Fruit fly (Drosophila melanogaster) whole organism, embryonic: ENCODE data around the gene RpL8.

Source experiments
- Ada2b ChIP-seq: fragments of 200-800 bp; sonication (Bioruptor generic); IDR thresholded peaks from 2 replicates; pipeline ENCODE4 v1.3.6; 2022; ENCODE audit warnings: missing biosample characterization, missing genetic modification characterization
- Atf3 ChIP-seq: fragments of 200-800 bp; sonication (Bioruptor generic); optimal IDR thresholded peaks from 3 replicates; lab custom pipeline; 2016; ENCODE audit warnings: missing biosample characterization, missing genetic modification characterization
- Awh ChIP-seq: fragments of 200-800 bp; sonication (Bioruptor generic); IDR thresholded peaks from 2 replicates; pipeline ENCODE4, ENCODE4 v1.3.6; 2022; ENCODE audit warnings: missing biosample characterization, missing genetic modification characterization
- CG10654 ChIP-seq: fragments of 200-800 bp; sonication (Bioruptor generic); optimal IDR thresholded peaks from 2 replicates; lab custom pipeline; 2016; ENCODE audit warnings: missing biosample characterization, missing genetic modification characterization
- CG13123 ChIP-seq: fragments of 200-800 bp; sonication (Bioruptor generic); optimal IDR thresholded peaks from 2 replicates; lab custom pipeline; 2016; ENCODE audit warnings: missing biosample characterization, missing genetic modification characterization
- CG14441 ChIP-seq: fragments of 200-800 bp; sonication (Bioruptor generic); IDR thresholded peaks from 2 replicates; pipeline ENCODE4 v1.3.6; 2022; ENCODE audit warnings: missing biosample characterization, missing genetic modification characterization
- CG14965 ChIP-seq: fragments of 200-800 bp; sonication (Bioruptor generic); optimal IDR thresholded peaks from 2 replicates; lab custom pipeline; 2016; ENCODE audit warnings: missing biosample characterization, missing genetic modification characterization, borderline replicate concordance
- CG2875 ChIP-seq: fragments of 200-800 bp; sonication (Bioruptor generic); optimal IDR thresholded peaks from 2 replicates; lab custom pipeline; 2017; ENCODE audit warnings: missing biosample characterization, mild to moderate bottlenecking, missing genetic modification characterization, missing genetic modification reagents
- CG31388 ChIP-seq: fragments of 200-800 bp; sonication (Bioruptor generic); optimal IDR thresholded peaks from 2 replicates; lab custom pipeline; 2016; ENCODE audit warnings: missing biosample characterization, missing genetic modification characterization
- CG3281 ChIP-seq: fragments of 200-800 bp; sonication (Bioruptor generic); optimal IDR thresholded peaks from 3 replicates; lab custom pipeline; 2017; ENCODE audit warnings: missing biosample characterization, mild to moderate bottlenecking, missing genetic modification characterization
- CG34224 ChIP-seq: fragments of 200-800 bp; sonication (Bioruptor generic); IDR thresholded peaks from 3 replicates; pipeline ENCODE4 v1.3.6; 2022; ENCODE audit warnings: missing biosample characterization, missing genetic modification characterization; ENCODE audit not compliant: partially characterized antibody
- CG4282 ChIP-seq: fragments of 200-800 bp; sonication (Bioruptor generic); optimal IDR thresholded peaks from 2 replicates; lab custom pipeline; 2016; ENCODE audit warnings: missing biosample characterization, missing genetic modification characterization
- CG43689 ChIP-seq: fragments of 200-800 bp; sonication (Bioruptor generic); IDR thresholded peaks from 2 replicates; pipeline ENCODE4 v1.3.6; 2022; ENCODE audit warnings: missing biosample characterization, missing genetic modification characterization
- CG7839 ChIP-seq: fragments of 200-800 bp; sonication (Bioruptor generic); optimal IDR thresholded peaks from 3 replicates; lab custom pipeline; 2018; ENCODE audit warnings: missing biosample characterization, mild to moderate bottlenecking, missing genetic modification characterization, moderate library complexity
- CG8388 ChIP-seq: fragments of 200-800 bp; sonication (Bioruptor generic); optimal IDR thresholded peaks from 2 replicates; lab custom pipeline; 2019; ENCODE audit warnings: missing biosample characterization, mild to moderate bottlenecking, missing genetic modification characterization, moderate library complexity
- CG8478 ChIP-seq: fragments of >200 bp; optimal IDR thresholded peaks from 2 replicates; lab custom pipeline; 2018
- CrebB ChIP-seq: fragments of 200-800 bp; sonication (Bioruptor generic); optimal IDR thresholded peaks from 3 replicates; lab custom pipeline; 2018; ENCODE audit warnings: missing biosample characterization, mild to moderate bottlenecking, missing genetic modification characterization
- Doc2 ChIP-seq: fragments of 200-800 bp; sonication (Bioruptor generic); IDR thresholded peaks from 2 replicates; pipeline ENCODE4 v1.3.6; 2022; ENCODE audit warnings: missing biosample characterization, missing genetic modification characterization
- Doc3 ChIP-seq: fragments of 200-800 bp; sonication (Bioruptor generic); IDR thresholded peaks from 3 replicates; pipeline ENCODE4 v1.3.6; 2022; ENCODE audit warnings: missing biosample characterization, missing genetic modification characterization; ENCODE audit not compliant: partially characterized antibody
- Ets97D ChIP-seq: fragments of 200-800 bp; sonication (Bioruptor generic); optimal IDR thresholded peaks from 3 replicates; lab custom pipeline; 2016; ENCODE audit warnings: missing biosample characterization, missing genetic modification characterization
- Fer1 ChIP-seq: fragments of 200-800 bp; sonication (Bioruptor generic); optimal IDR thresholded peaks from 2 replicates; lab custom pipeline; 2017; ENCODE audit warnings: missing biosample characterization, mild to moderate bottlenecking, missing genetic modification characterization
- Hr39 ChIP-seq: fragments of >200 bp; optimal IDR thresholded peaks from 2 replicates; lab custom pipeline; 2017
- Jarid2 ChIP-seq: fragments of 200-800 bp; sonication (Bioruptor generic); optimal IDR thresholded peaks from 3 replicates; lab custom pipeline; 2017; ENCODE audit warnings: mild to moderate bottlenecking, missing biosample characterization, missing genetic modification reagents, missing genetic modification characterization
- Neu2 ChIP-seq: fragments of 200-800 bp; sonication (Bioruptor generic); optimal IDR thresholded peaks from 3 replicates; lab custom pipeline; 2016; ENCODE audit warnings: missing biosample characterization, missing genetic modification characterization, borderline replicate concordance
- PHDP ChIP-seq: fragments of 200-800 bp; sonication (Bioruptor generic); optimal IDR thresholded peaks from 3 replicates; lab custom pipeline; 2018; ENCODE audit warnings: missing biosample characterization, mild to moderate bottlenecking, missing genetic modification characterization, moderate library complexity
- Scr ChIP-seq: fragments of 200-800 bp; sonication (Bioruptor generic); IDR thresholded peaks from 2 replicates; pipeline ENCODE4 v1.3.6; 2022; ENCODE audit warnings: missing biosample characterization, missing genetic modification characterization; ENCODE audit not compliant: partially characterized antibody
- Six4 ChIP-seq: fragments of 200-800 bp; sonication (Bioruptor generic); optimal IDR thresholded peaks from 2 replicates; lab custom pipeline; 2016; ENCODE audit warnings: missing biosample characterization, missing genetic modification characterization
- Sry-δ ChIP-seq: fragments of 200-800 bp; sonication (Bioruptor generic); optimal IDR thresholded peaks from 2 replicates; lab custom pipeline; 2016; ENCODE audit warnings: missing biosample characterization, missing genetic modification characterization
- ac ChIP-seq: fragments of 200-800 bp; sonication (Bioruptor generic); optimal IDR thresholded peaks from 3 replicates; lab custom pipeline; 2017; ENCODE audit warnings: missing biosample characterization, mild to moderate bottlenecking, missing genetic modification characterization
- ap ChIP-seq: fragments of 200-800 bp; sonication (Bioruptor generic); IDR thresholded peaks from 2 replicates; pipeline ENCODE4 v1.3.6; 2022; ENCODE audit warnings: missing biosample characterization, missing genetic modification characterization
- ara ChIP-seq: fragments of 200-800 bp; sonication (Bioruptor generic); IDR thresholded peaks from 2 replicates; pipeline ENCODE4 v1.3.6; 2022; ENCODE audit warnings: missing biosample characterization, missing genetic modification characterization
- ash1 ChIP-seq: fragments of 200-800 bp; sonication (Bioruptor generic); optimal IDR thresholded peaks from 2 replicates; lab custom pipeline; 2018; ENCODE audit warnings: missing biosample characterization, mild to moderate bottlenecking, missing genetic modification characterization
- ato ChIP-seq: fragments of 200-800 bp; sonication (Bioruptor generic); IDR thresholded peaks from 2 replicates; pipeline ENCODE4 v1.3.6; 2022; ENCODE audit warnings: missing biosample characterization, missing genetic modification characterization; ENCODE audit not compliant: partially characterized antibody
- caup ChIP-seq: fragments of 200-800 bp; sonication (Bioruptor generic); optimal IDR thresholded peaks from 3 replicates; lab custom pipeline; 2017; ENCODE audit warnings: missing biosample characterization, mild to moderate bottlenecking, missing genetic modification characterization, moderate library complexity; ENCODE audit not compliant: severe bottlenecking
- disco-r ChIP-seq: fragments of 200-800 bp; sonication (Bioruptor generic); optimal IDR thresholded peaks from 2 replicates; lab custom pipeline; 2016; ENCODE audit warnings: missing biosample characterization, missing genetic modification characterization
- dmrt11E ChIP-seq: fragments of 200-800 bp; sonication (Bioruptor generic); optimal IDR thresholded peaks from 3 replicates; lab custom pipeline; 2018; ENCODE audit warnings: missing biosample characterization, mild to moderate bottlenecking, missing genetic modification characterization, moderate library complexity
- fd3F ChIP-seq: fragments of 200-800 bp; sonication (Bioruptor generic); optimal IDR thresholded peaks from 2 replicates; lab custom pipeline; 2018; ENCODE audit warnings: missing biosample characterization, mild to moderate bottlenecking, missing genetic modification characterization, moderate library complexity
- ftz-f1 ChIP-seq: fragments of 200-800 bp; sonication (Bioruptor generic); optimal IDR thresholded peaks from 2 replicates; lab custom pipeline; 2016; ENCODE audit warnings: missing biosample characterization, missing genetic modification characterization
- gcm2 ChIP-seq: fragments of 200-800 bp; sonication (Bioruptor generic); optimal IDR thresholded peaks from 2 replicates; lab custom pipeline; 2016; ENCODE audit warnings: missing biosample characterization, missing genetic modification characterization
- grn ChIP-seq: fragments of 200-800 bp; sonication (Bioruptor generic); optimal IDR thresholded peaks from 3 replicates; lab custom pipeline; 2017; ENCODE audit warnings: missing biosample characterization, missing genetic modification characterization
- klu ChIP-seq: fragments of 200-800 bp; sonication (Bioruptor generic); IDR thresholded peaks from 2 replicates; pipeline ENCODE4 v1.3.6; 2022; ENCODE audit warnings: missing biosample characterization, missing genetic modification characterization
- lab ChIP-seq: fragments of 200-800 bp; sonication (Bioruptor generic); optimal IDR thresholded peaks from 3 replicates; lab custom pipeline; 2017; ENCODE audit warnings: missing biosample characterization, missing genetic modification characterization, mild to moderate bottlenecking, moderate library complexity, missing genetic modification reagents
- lbe ChIP-seq: fragments of 200-800 bp; sonication (Bioruptor generic); optimal IDR thresholded peaks from 2 replicates; lab custom pipeline; 2016; ENCODE audit warnings: missing biosample characterization, mild to moderate bottlenecking, missing genetic modification characterization
- lmd ChIP-seq: fragments of 200-800 bp; sonication (Bioruptor generic); IDR thresholded peaks from 2 replicates; pipeline ENCODE4 v1.3.6; 2022; ENCODE audit warnings: missing biosample characterization, missing genetic modification characterization
- nau ChIP-seq: fragments of 200-800 bp; sonication (Bioruptor generic); optimal IDR thresholded peaks from 3 replicates; lab custom pipeline; 2017; ENCODE audit warnings: missing biosample characterization, mild to moderate bottlenecking, missing genetic modification characterization, missing genetic modification reagents
- pb ChIP-seq: fragments of 200-800 bp; sonication (Bioruptor generic); optimal IDR thresholded peaks from 3 replicates; lab custom pipeline; 2016; ENCODE audit warnings: missing biosample characterization, missing genetic modification characterization
- ranshi ChIP-seq: fragments of 200-800 bp; sonication (Bioruptor generic); IDR thresholded peaks from 2 replicates; pipeline ENCODE4 v1.3.6; 2022; ENCODE audit warnings: missing biosample characterization, missing genetic modification characterization
- rib ChIP-seq: fragments of 200-800 bp; sonication (Bioruptor generic); IDR thresholded peaks from 2 replicates; pipeline ENCODE4 v1.3.6; 2022; ENCODE audit warnings: missing biosample characterization, missing genetic modification characterization
- tap ChIP-seq: fragments of 200-800 bp; optimal IDR thresholded peaks from 3 replicates; lab custom pipeline; 2019; ENCODE audit warnings: missing biosample characterization, mild to moderate bottlenecking, missing genetic modification characterization, moderate library complexity
- tna ChIP-seq: fragments of 200-800 bp; sonication (Bioruptor generic); IDR thresholded peaks from 2 replicates; pipeline ENCODE4 v1.3.6; 2022; ENCODE audit warnings: missing biosample characterization, missing genetic modification characterization; ENCODE audit not compliant: partially characterized antibody
- tx ChIP-seq: fragments of 200-800 bp; sonication (Bioruptor generic); optimal IDR thresholded peaks from 2 replicates; lab custom pipeline; 2016; ENCODE audit warnings: missing biosample characterization, missing genetic modification characterization
- unc-4 ChIP-seq: fragments of 200-800 bp; sonication (Bioruptor generic); IDR thresholded peaks from 2 replicates; pipeline ENCODE4 v1.3.6; 2022; ENCODE audit warnings: missing biosample characterization, missing genetic modification characterization; ENCODE audit not compliant: partially characterized antibody

Gene RpL8

dm6 chr3L:2632763-2633100 is 45.5 kb downstream of the RpL8 start (continued):
- TF ChIP-seq Scr (GFP tag; lab: Robert Waterston, UW) (no peak; the same call in 1 of the 2 replicates), ara (GFP tag; lab: Robert Waterston, UW) (no peak; the same call in 1 of the 2 replicates), CrebB (tag; lab: Kevin White, UChicago) (no peak), Ets97D (GFP tag; lab: Kevin White, UChicago) (no peak), Sry-δ (GFP tag; lab: Kevin White, UChicago) (no peak), Atf3 (GFP tag; lab: Kevin White, UChicago) (no peak), fd3F (no peak), CG34224 (GFP tag; lab: Robert Waterston, UW) (0 out of 3 replicates have a peak, but pooled peaks have one; percentile 39), unc-4 (peak; percentile 34; the same call in 1 of the 2 replicates), grn (GFP tag; lab: Kevin White, UChicago) (no peak), Fer1 (GFP tag; lab: Kevin White, UChicago) (peak; percentile 4), CG4282 (GFP tag; lab: Kevin White, UChicago) (no peak), Doc3 (GFP tag; lab: Robert Waterston, UW) (no peak), rib (peak; percentile 88), PHDP (no peak), CG13123 (GFP tag; lab: Kevin White, UChicago) (no peak), ap (GFP tag; lab: Robert Waterston, UW) (no peak), Doc2 (GFP tag; lab: Robert Waterston, UW) (no peak), CG10654 (GFP tag; lab: Kevin White, UChicago) (no peak), klu (GFP tag; lab: Robert Waterston, UW) (peak; percentile 66), caup (GFP tag; lab: Kevin White, UChicago) (no peak), tna (no peak), ranshi (GFP tag; lab: Robert Waterston, UW) (no peak), dmrt11E (tag; lab: Kevin White, UChicago) (no peak), CG43689 (GFP tag; lab: Robert Waterston, UW) (no peak), ash1 (no peak), Six4 (GFP tag; lab: Kevin White, UChicago) (no peak), Ada2b (GFP tag; lab: Robert Waterston, UW) (no peak), lbe (GFP tag; lab: Kevin White, UChicago) (no peak), CG14965 (GFP tag; lab: Kevin White, UChicago) (no peak), Hr39 (lab: Kevin White, UChicago) (no peak), lab (GFP tag; lab: Kevin White, UChicago) (peak; percentile 6), tap (no peak), disco-r (no peak), CG14441 (GFP tag; lab: Robert Waterston, UW) (no peak), CG31388 (GFP tag; lab: Kevin White, UChicago) (no peak), CG8478 (lab: Kevin White, UChicago) (no peak), Jarid2 (no peak), CG7839 (tag; lab: Kevin White, UChicago) (no peak), CG3281 (GFP tag; lab: Kevin White, UChicago) (no peak), ac (GFP tag; lab: Kevin White, UChicago) (no peak), ato (GFP tag; lab: Robert Waterston, UW) (no peak), tx (GFP tag; lab: Kevin White, UChicago) (no peak), CG2875 (GFP tag; lab: Kevin White, UChicago) (no peak), Neu2 (GFP tag; lab: Kevin White, UChicago) (no peak), lmd (GFP tag; lab: Robert Waterston, UW) (no peak), ftz-f1 (peak; percentile 3), Awh (no peak), pb (GFP tag; lab: Kevin White, UChicago) (no peak), nau (GFP tag; lab: Kevin White, UChicago) (peak; percentile 5), CG8388 (GFP tag; lab: Kevin White, UChicago) (no peak), gcm2 (GFP tag; lab: Kevin White, UChicago) (no peak)
